Worm (Caenorhabditis elegans): ENCODE data around the gene srz-72.

DNA sequence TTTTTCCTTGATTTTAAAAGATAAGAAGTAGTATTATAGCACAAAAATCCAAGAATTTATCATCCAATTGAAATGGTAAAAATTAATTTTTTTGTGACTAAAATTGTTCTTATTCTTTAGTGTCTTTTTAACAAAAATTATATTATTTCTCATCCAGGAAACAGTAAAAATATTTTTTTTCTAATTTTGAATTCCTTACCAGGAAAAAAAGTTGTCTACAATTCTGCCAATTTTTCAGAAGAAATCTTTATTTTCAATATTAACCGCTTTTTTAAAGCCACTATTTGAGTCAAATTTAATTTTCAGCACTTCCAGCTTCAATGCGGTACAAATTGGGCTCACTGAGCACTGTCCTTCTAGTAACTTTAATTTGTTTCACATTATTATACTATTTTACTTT is 28.0 kb upstream of the srz-72 start, which contains the start of gene F38C2.4:
- TF ChIP-seq him-1 (tag; optimal IDR thresholded peaks at IDR 0.05) = no peak
- no peak for TF ChIP-seq cebp-1 (GFP tag; IDR thresholded peaks at IDR 0.05)
- TF ChIP-seq cebp-1 (tag; optimal IDR thresholded peaks at IDR 0.05) = no peak
- TF ChIP-seq mxl-1 (tag; optimal IDR thresholded peaks at IDR 0.05) = no peak
- TF ChIP-seq attf-3 (GFP tag; conservative IDR thresholded peaks at IDR 0.05) = no peak

All from whole organism, young adult.